Worm (Caenorhabditis elegans) whole organism, L4/young adult: ENCODE results near the gene C28G1.2.

ENCODE experiments used
- W03F9.2 ChIP-seq: fragments of 150-350 bp; optimal IDR thresholded peaks from 2 replicates; lab custom pipeline; 2014; ENCODE audit warnings: missing biosample characterization, missing genetic modification characterization
- dao-5 ChIP-seq: sonication (generic microtip); optimal IDR thresholded peaks from 2 replicates; lab custom pipeline; 2016; ENCODE audit warnings: missing genotype, missing genetic modification characterization, moderate library complexity, missing compliant biosample characterization
- him-1 ChIP-seq: sonication (generic microtip); optimal IDR thresholded peaks from 2 replicates; lab custom pipeline; 2016; ENCODE audit warnings: missing genotype, missing genetic modification reagents, missing genetic modification characterization, missing compliant biosample characterization

DNA sequence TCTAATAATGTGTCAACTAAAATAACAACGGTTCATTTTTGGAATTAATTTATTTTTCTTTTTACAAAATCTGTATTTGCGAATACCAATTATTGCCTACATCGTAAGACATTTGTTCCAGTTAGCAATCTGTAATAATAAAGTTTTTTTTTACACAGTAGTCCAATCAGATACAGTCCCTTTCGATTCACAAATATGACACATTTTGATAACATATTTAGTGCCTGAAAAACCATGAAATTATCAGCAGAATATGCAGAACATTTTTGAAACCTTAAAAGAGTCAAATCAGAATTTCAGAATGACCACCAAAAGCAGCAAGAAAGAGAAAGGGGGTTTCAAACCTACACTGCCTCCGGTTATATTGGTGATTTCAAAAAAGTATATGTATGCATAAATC, 43.5 kb downstream of the C28G1.2 start, which contains the start of gene C06E2.2:
- no peak for TF ChIP-seq dao-5 (tag; lab: Kevin White, UChicago)
- no peak for TF ChIP-seq him-1 (tag; lab: Kevin White, UChicago)
- TF ChIP-seq W03F9.2 (tag; lab: Kevin White, UChicago), result no peak
